Worm (Caenorhabditis elegans) whole organism, mixed stage, embryonic: ENCODE results near the gene hpo-28.

Experiments
- M03D4.4 ChIP-seq: sonication (generic microtip); optimal IDR thresholded peaks from 2 replicates; lab custom pipeline; 2017; ENCODE audit warnings: mild to moderate bottlenecking, missing genetic modification characterization, missing compliant biosample characterization
- bed-3 ChIP-seq: fragments of 200-800 bp; sonication (Bioruptor generic); optimal IDR thresholded peaks from 3 replicates; lab custom pipeline; 2018; ENCODE audit warnings: mild to moderate bottlenecking, missing genetic modification characterization, moderate library complexity, missing compliant biosample characterization
- blmp-1 ChIP-seq: fragments of 150-350 bp; optimal IDR thresholded peaks from 2 replicates; lab custom pipeline; 2014; ENCODE audit warnings: missing biosample characterization, missing genetic modification characterization
- ceh-39 ChIP-seq: fragments of 150-350 bp; optimal IDR thresholded peaks from 2 replicates; lab custom pipeline; 2014; ENCODE audit warnings: missing biosample characterization, missing genetic modification characterization
- ceh-43 ChIP-seq: fragments of 200-800 bp; sonication (Bioruptor generic); optimal IDR thresholded peaks from 2 replicates; lab custom pipeline; 2018; ENCODE audit warnings: mild to moderate bottlenecking, missing genetic modification characterization, moderate library complexity, missing compliant biosample characterization
- ceh-83 ChIP-seq: fragments of 200-800 bp; sonication (Bioruptor generic); optimal IDR thresholded peaks from 2 replicates; lab custom pipeline; 2018; ENCODE audit warnings: mild to moderate bottlenecking, missing genetic modification characterization, missing compliant biosample characterization
- ces-1 ChIP-seq: fragments of 150-350 bp; optimal IDR thresholded peaks from 2 replicates; lab custom pipeline; 2014; ENCODE audit warnings: missing biosample characterization, missing genetic modification reagents, missing genetic modification characterization
- cnd-1 ChIP-seq: fragments of 200-800 bp; sonication (Bioruptor generic); optimal IDR thresholded peaks from 2 replicates; lab custom pipeline; 2018; ENCODE audit warnings: mild to moderate bottlenecking, missing genetic modification characterization, missing compliant biosample characterization
- drap-1 ChIP-seq: fragments of 200-800 bp; sonication (Bioruptor generic); optimal IDR thresholded peaks from 3 replicates; lab custom pipeline; 2018; ENCODE audit warnings: mild to moderate bottlenecking, missing genetic modification characterization, missing compliant biosample characterization
- elt-1 ChIP-seq: sonication (generic microtip); optimal IDR thresholded peaks from 2 replicates; lab custom pipeline; 2017; ENCODE audit warnings: missing genetic modification characterization, mild to moderate bottlenecking, missing compliant biosample characterization, antibody characterized with exemption, moderate library complexity, borderline replicate concordance; ENCODE audit not compliant: insufficient read depth
- elt-3 ChIP-seq: fragments of 150-350 bp; optimal IDR thresholded peaks from 2 replicates; lab custom pipeline; 2014; ENCODE audit warnings: missing biosample characterization, missing genetic modification characterization
- flh-1 ChIP-seq: fragments of 200-800 bp; sonication (Bioruptor generic); optimal IDR thresholded peaks from 2 replicates; lab custom pipeline; 2018; ENCODE audit warnings: mild to moderate bottlenecking, missing genetic modification characterization, moderate library complexity, missing compliant biosample characterization
- ham-2 ChIP-seq: fragments of 200-800 bp; sonication (Bioruptor generic); optimal IDR thresholded peaks from 2 replicates; lab custom pipeline; 2018; ENCODE audit warnings: mild to moderate bottlenecking, missing genetic modification characterization, missing compliant biosample characterization
- lin-13 ChIP-seq: fragments of 150-350 bp; optimal IDR thresholded peaks from 2 replicates; lab custom pipeline; 2014; ENCODE audit warnings: missing biosample characterization, missing genetic modification characterization
- lin-32 ChIP-seq: fragments of 200-800 bp; sonication (Bioruptor generic); optimal IDR thresholded peaks from 2 replicates; lab custom pipeline; 2018; ENCODE audit warnings: mild to moderate bottlenecking, missing genetic modification characterization, missing compliant biosample characterization
- lsy-2 ChIP-seq: fragments of 150-350 bp; optimal IDR thresholded peaks from 2 replicates; lab custom pipeline; 2014; ENCODE audit warnings: missing biosample characterization, missing genetic modification characterization
- mab-5 ChIP-seq: fragments of 150-350 bp; optimal IDR thresholded peaks from 2 replicates; lab custom pipeline; 2014; ENCODE audit warnings: missing biosample characterization, missing genetic modification characterization
- mep-1 ChIP-seq: fragments of 150-350 bp; optimal IDR thresholded peaks from 2 replicates; lab custom pipeline; 2017; ENCODE audit warnings: missing biosample characterization, missing genetic modification reagents, missing genetic modification characterization, inconsistent platforms
- mls-2 ChIP-seq: sonication (generic microtip); optimal IDR thresholded peaks from 2 replicates; lab custom pipeline; 2016; ENCODE audit warnings: mild to moderate bottlenecking, missing genetic modification characterization, moderate library complexity, missing compliant biosample characterization
- nhr-12 ChIP-seq: fragments of 150-350 bp; optimal IDR thresholded peaks from 2 replicates; lab custom pipeline; 2014; ENCODE audit warnings: missing biosample characterization, missing genetic modification characterization
- nhr-237 ChIP-seq: fragments of 150-350 bp; optimal IDR thresholded peaks from 2 replicates; lab custom pipeline; 2014; ENCODE audit warnings: missing biosample characterization, missing genetic modification characterization
- nhr-28 ChIP-seq: fragments of 150-350 bp; optimal IDR thresholded peaks from 2 replicates; lab custom pipeline; 2014; ENCODE audit warnings: missing biosample characterization, missing genetic modification characterization
- nhr-76 ChIP-seq: sonication (generic microtip); optimal IDR thresholded peaks from 2 replicates; lab custom pipeline; 2017; ENCODE audit warnings: missing biosample characterization, missing genetic modification characterization
- pha-4 ChIP-seq: fragments of 150-350 bp; optimal IDR thresholded peaks from 2 replicates; lab custom pipeline; 2018; ENCODE audit warnings: missing biosample characterization, missing genetic modification reagents, missing genetic modification characterization
- sem-2 ChIP-seq: fragments of 200-800 bp; sonication (Bioruptor generic); optimal IDR thresholded peaks from 2 replicates; lab custom pipeline; 2018; ENCODE audit warnings: mild to moderate bottlenecking, missing genetic modification characterization, missing compliant biosample characterization
- snpc-4 ChIP-seq: fragments of 150-350 bp; optimal IDR thresholded peaks from 2 replicates; lab custom pipeline; 2014; ENCODE audit warnings: missing biosample characterization, missing genetic modification characterization
- sptf-1 ChIP-seq: sonication (generic microtip); optimal IDR thresholded peaks from 2 replicates; lab custom pipeline; 2017; ENCODE audit warnings: mild to moderate bottlenecking, missing genetic modification characterization, moderate library complexity, missing compliant biosample characterization
- tbx-8 ChIP-seq: fragments of 200-800 bp; sonication (Bioruptor generic); optimal IDR thresholded peaks from 2 replicates; lab custom pipeline; 2018; ENCODE audit warnings: mild to moderate bottlenecking, missing genetic modification characterization, moderate library complexity, missing compliant biosample characterization
- unc-120 ChIP-seq: sonication (generic microtip); optimal IDR thresholded peaks from 2 replicates; lab custom pipeline; 2017; ENCODE audit warnings: missing genetic modification characterization, missing compliant biosample characterization; ENCODE audit not compliant: poor library complexity, severe bottlenecking
- unc-39 ChIP-seq: fragments of 150-350 bp; optimal IDR thresholded peaks from 2 replicates; lab custom pipeline; 2014; ENCODE audit warnings: missing biosample characterization, missing genetic modification characterization
- zip-8 ChIP-seq: fragments of 150-350 bp; optimal IDR thresholded peaks from 2 replicates; lab custom pipeline; 2014; ENCODE audit warnings: missing biosample characterization, missing genetic modification characterization
- ztf-11 ChIP-seq: fragments of 150-350 bp; optimal IDR thresholded peaks from 2 replicates; lab custom pipeline; 2014; ENCODE audit warnings: missing biosample characterization, missing genetic modification characterization

The hpo-28 gene

DNA sequence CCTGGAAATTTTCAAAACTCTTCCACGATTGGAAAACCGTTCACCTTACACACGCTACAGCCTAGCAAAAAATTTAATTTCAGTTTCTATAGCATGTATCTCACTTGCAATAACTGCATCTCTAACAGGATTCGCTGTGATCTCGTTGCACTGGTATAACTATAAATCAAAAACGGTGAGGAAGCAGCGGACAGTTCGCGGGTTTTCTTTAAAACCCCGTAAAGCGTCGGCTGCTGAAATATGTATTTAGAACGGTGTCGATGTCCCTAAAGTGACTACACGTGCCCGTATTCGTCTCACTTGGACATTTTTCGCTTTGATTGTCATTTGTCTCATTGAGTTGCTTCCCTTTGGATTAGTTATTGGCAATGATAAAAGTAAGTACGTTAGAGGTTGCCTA, 25.2 kb upstream of the hpo-28 start:
- no peak for TF ChIP-seq tbx-8 (GFP tag; lab: Kevin White, UChicago)
- no peak for TF ChIP-seq unc-39 (tag; lab: Kevin White, UChicago)
- no peak for TF ChIP-seq ces-1 (GFP tag; lab: Kevin White, UChicago)
- no peak for TF ChIP-seq snpc-4 (tag; lab: Kevin White, UChicago)
- no peak for TF ChIP-seq pha-4 (tag; lab: Kevin White, UChicago)
- TF ChIP-seq mls-2 (tag; lab: Kevin White, UChicago), result no peak
- no peak for TF ChIP-seq unc-120

DNA sequence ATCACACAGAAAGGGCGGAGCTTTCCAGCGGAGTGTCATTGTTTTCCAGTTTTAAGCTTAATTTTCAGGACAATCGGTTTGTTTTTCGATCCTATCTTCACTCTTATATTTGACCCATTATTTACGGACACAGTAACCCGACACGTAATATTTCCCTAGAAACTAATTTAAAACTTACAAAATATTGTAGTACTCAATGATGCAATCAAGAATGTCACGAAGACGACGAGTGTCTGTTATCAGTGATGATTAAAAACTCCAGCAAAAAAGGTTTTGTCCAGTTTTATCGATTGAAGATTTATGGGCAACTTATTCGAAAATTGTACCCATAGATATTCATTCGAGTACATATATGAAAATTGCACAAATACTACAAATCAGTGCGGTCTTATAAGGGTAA, 23.8 kb upstream of the hpo-28 start, which contains the start of gene B0244.17:
TSS of gene B0244.17 (plus strand) at position 301 of the 400 bp plus-strand sequence.
- TF ChIP-seq unc-39 (tag; lab: Kevin White, UChicago) (no peak), blmp-1 (tag; lab: Kevin White, UChicago) (no peak), ztf-11 (tag; lab: Kevin White, UChicago) (no peak), elt-1 (no peak), ces-1 (GFP tag; lab: Kevin White, UChicago) (no peak)
- TF ChIP-seq, all 35 proteins: peak for 0

- TF ChIP-seq nhr-76 (tag; lab: Kevin White, UChicago), result no peak
Observed at ce11 chrIII:5730980-5731636, 22.0 kb upstream of the hpo-28 start, which contains the start of the genes B0244.9 and B0244.7. Gene B0244.9 (minus strand): TSS chrIII:5731030. Gene B0244.7 (plus strand): TSS chrIII:5731501.

DNA sequence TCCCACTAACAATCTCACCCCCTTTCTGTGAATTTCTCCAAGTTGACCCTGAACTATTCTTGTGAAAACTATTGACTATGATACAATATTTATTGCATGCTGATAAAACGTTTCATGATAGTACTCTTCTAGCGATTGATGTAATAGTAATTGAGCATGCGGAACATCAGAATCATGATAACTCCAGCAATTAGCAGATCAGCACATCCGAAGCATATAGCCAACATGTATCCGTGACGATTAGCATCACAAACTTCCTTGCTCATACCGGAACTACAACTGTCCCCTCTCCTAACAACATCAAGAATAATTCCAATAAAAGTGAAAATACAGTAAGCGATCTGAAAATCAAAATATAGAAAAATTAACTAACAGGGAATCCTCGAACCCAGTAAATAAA, 20.9 kb upstream of the hpo-28 start:
- TF ChIP-seq tbx-8 (GFP tag; lab: Kevin White, UChicago) (no peak), mep-1 (no peak), flh-1 (GFP tag; lab: Kevin White, UChicago) (no peak), lin-13 (tag; lab: Kevin White, UChicago) (no peak), unc-120 (no peak), lin-32 (GFP tag; lab: Kevin White, UChicago) (no peak), ceh-39 (tag; lab: Kevin White, UChicago) (no peak), elt-3 (no peak), ceh-43 (GFP tag; lab: Kevin White, UChicago) (no peak), mab-5 (tag; lab: Kevin White, UChicago) (no peak), nhr-12 (no peak), snpc-4 (tag; lab: Kevin White, UChicago) (no peak), cnd-1 (no peak)

- TF ChIP-seq ces-1 (GFP tag; lab: Kevin White, UChicago) (no peak), lin-32 (GFP tag; lab: Kevin White, UChicago) (no peak), cnd-1 (no peak), elt-1 (no peak)
Observed at ce11 chrIII:5729367-5729766, 20.2 kb upstream of the hpo-28 start.

DNA sequence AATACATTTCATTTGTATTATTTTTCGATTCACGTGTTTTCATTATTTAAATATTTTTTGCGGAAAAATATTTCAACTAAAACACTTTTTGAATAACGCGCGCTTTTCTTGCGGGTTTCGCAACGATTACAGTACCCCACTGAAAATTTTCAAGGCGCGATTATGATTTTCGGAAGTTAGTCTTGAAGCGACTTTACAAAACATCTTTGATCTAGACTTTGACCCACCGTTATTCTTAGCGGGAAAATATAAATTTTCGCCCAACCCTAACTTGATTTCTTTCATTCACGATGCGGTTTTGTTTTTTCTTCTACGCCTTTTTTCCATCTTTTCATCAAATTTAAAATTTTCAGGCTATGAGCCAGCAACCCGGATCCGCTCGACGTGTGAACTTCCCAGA, 18.7 kb upstream of the hpo-28 start, which contains the start of gene egg-1:
TSS of gene egg-1 (plus strand) at position 354 of the 400 bp plus-strand sequence.
- TF ChIP-seq ceh-39 (tag; lab: Kevin White, UChicago) (no peak), drap-1 (GFP tag; lab: Kevin White, UChicago) (no peak), lin-13 (tag; lab: Kevin White, UChicago) (no peak), ces-1 (GFP tag; lab: Kevin White, UChicago) (no peak), ham-2 (GFP tag; lab: Kevin White, UChicago) (no peak), tbx-8 (GFP tag; lab: Kevin White, UChicago) (no peak), lsy-2 (tag; lab: Kevin White, UChicago) (no peak), unc-120 (no peak), mep-1 (no peak), flh-1 (GFP tag; lab: Kevin White, UChicago) (no peak), mls-2 (tag; lab: Kevin White, UChicago) (no peak), nhr-12 (no peak), ceh-83 (no peak), zip-8 (tag; lab: Kevin White, UChicago) (no peak), nhr-28 (no peak)

DNA sequence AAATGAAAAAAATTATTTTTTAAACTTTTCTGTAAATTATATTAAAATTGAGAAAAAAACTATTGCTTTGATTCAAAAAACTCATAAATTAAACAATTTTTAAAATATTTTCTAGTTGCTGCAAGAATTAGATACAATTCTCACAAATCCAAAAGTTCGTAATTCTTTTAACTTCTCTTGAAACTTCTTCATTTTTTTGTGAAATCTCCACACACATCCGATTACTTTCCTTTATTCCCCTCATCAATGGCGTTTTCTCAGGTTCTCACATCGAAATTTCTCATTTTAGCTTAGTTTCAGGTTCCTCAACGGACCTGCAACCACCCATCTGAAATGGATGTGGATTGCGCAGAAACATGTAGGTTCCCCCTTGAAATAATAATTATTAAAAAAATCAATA, 13.4 kb upstream of the hpo-28 start, which contains the start of gene wrm-1:
TSS of gene wrm-1 (plus strand) at position 301 of the 400 bp plus-strand sequence.
- TF ChIP-seq snpc-4 (tag; lab: Kevin White, UChicago) (no peak), bed-3 (GFP tag; lab: Kevin White, UChicago) (no peak), flh-1 (GFP tag; lab: Kevin White, UChicago) (no peak), nhr-237 (no peak), pha-4 (tag; lab: Kevin White, UChicago) (no peak), lin-13 (tag; lab: Kevin White, UChicago) (no peak), elt-1 (no peak), ceh-43 (GFP tag; lab: Kevin White, UChicago) (no peak), ham-2 (GFP tag; lab: Kevin White, UChicago) (no peak), sptf-1 (tag; lab: Kevin White, UChicago) (no peak), sem-2 (GFP tag; lab: Kevin White, UChicago) (no peak), nhr-76 (tag; lab: Kevin White, UChicago) (no peak), mls-2 (tag; lab: Kevin White, UChicago) (no peak), M03D4.4 (tag; lab: Kevin White, UChicago) (no peak), blmp-1 (tag; lab: Kevin White, UChicago) (no peak)
